Fruit fly (Drosophila melanogaster) Kc167 (cell line): ENCODE data around the gene CG12746.

Source experiments
- psq ChIP-seq: fragments of >200 bp; optimal IDR thresholded peaks from 2 replicates; lab custom pipeline; 2017; ENCODE audit warnings: missing external identifiers
- ttk ChIP-seq: sonication (Bioruptor generic); optimal IDR thresholded peaks from 2 replicates; lab custom pipeline; 2017; ENCODE audit warnings: missing external identifiers

DNA sequence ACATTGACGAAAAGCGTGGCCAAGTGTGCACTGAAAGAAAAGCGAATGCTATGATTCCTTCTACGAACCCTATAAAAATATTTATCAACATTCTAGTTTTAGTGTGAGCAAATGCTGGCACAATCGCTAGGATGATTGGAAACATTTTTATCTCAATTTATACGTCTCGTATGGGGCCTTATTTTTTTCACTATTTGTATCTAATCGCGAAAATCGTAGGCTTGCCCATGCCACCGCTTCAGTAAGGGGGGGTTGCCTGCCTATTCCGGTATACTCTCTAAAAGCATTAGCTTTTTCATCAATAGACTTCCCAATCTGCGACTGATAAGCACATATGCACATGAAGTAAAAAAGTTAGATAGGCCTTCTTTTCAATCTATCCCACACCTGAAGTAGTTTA is 958 bp downstream of the CG12746 start:
- TF ChIP-seq psq (no peak), ttk (lab: Kevin White, UChicago) (no peak)
